ENCODE assay signal across 5 fruit fly cellular contexts in the genomic region with DNA sequence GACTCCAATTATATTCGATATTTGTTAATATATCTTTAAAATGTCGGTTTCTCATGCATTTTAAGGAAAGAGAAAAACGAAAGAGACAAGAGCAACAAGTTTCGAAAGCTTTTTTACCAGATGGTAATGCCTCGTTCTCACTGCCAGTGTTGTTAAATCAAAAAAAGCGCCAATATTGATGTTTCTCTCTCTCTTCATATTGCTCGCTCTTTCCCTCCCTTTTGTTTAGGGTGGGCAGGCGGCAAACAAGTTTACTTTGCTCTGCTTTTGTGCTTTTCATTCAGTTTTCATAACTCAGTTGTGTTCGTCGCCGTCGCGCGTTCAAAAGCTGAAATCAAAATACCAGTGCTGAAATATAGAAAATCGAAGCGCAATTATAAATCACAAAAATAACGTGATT.
TF ChIP-seq lines count a peak whose summit lies in the region.

No protein-coding gene starts in this region.

TF ChIP-seq in whole organism, adult, 20 proteins besides CTCF, POLR2A, EP300 and RAD21 (continued from another document):
- TF ChIP-seq CG33017 (tag; optimal IDR thresholded peaks at IDR 0.05; lab: Kevin White, UChicago) (peak; percentile 84), CG5204 (GFP tag; optimal IDR thresholded peaks at IDR 0.05; lab: Kevin White, UChicago) (no peak), CG7101 (tag; optimal IDR thresholded peaks at IDR 0.05; lab: Kevin White, UChicago) (peak; percentile 80)

TF ChIP-seq in whole organism, embryonic, 481 proteins besides CTCF, POLR2A, EP300 and RAD21 (continued from another document and continues in another):
- TF ChIP-seq Bteb2 (GFP tag; optimal IDR thresholded peaks at IDR 0.05; lab: Kevin White, UChicago) = no peak
- peak; percentile 47; the same call in 1 of the 2 replicates for TF ChIP-seq sna (GFP tag; IDR thresholded peaks at IDR 0.05; lab: Robert Waterston, UW; ENCODE audit: partially characterized antibody)
- TF ChIP-seq nom (GFP tag; optimal IDR thresholded peaks at IDR 0.05; lab: Kevin White, UChicago) = peak; percentile 83
- peak; percentile 68 for TF ChIP-seq Hand (GFP tag; optimal IDR thresholded peaks at IDR 0.05; lab: Kevin White, UChicago)
- TF ChIP-seq Mad (GFP tag; optimal IDR thresholded peaks at IDR 0.05; lab: Kevin White, UChicago) = peak; percentile 17
- TF ChIP-seq ems (GFP tag; optimal IDR thresholded peaks at IDR 0.05; lab: Kevin White, UChicago) = peak; percentile 6
- peak; percentile 13 to 42 for TF ChIP-seq dpn (GFP tag; optimal IDR thresholded peaks at IDR 0.05; lab: Kevin White, UChicago)
- peak; percentile 83 for TF ChIP-seq sens (GFP tag; lab: Kevin White, UChicago)
- no peak for TF ChIP-seq hbn (GFP tag; IDR thresholded peaks at IDR 0.05; lab: Robert Waterston, UW; ENCODE audit: partially characterized antibody)
- peak; percentile 17 for TF ChIP-seq CG2116 (GFP tag; optimal IDR thresholded peaks at IDR 0.05; lab: Kevin White, UChicago)
- TF ChIP-seq zf30C (GFP tag; optimal IDR thresholded peaks at IDR 0.05; lab: Kevin White, UChicago) = no peak
- TF ChIP-seq CG8290 (GFP tag; optimal IDR thresholded peaks at IDR 0.05; lab: Kevin White, UChicago) = peak; percentile 19
- TF ChIP-seq CG8290 (tag; optimal IDR thresholded peaks at IDR 0.05; lab: Kevin White, UChicago) = peak; percentile 38 to 71
- no peak for TF ChIP-seq CG4820 (GFP tag; optimal IDR thresholded peaks at IDR 0.05; lab: Kevin White, UChicago)
- peak; percentile 57 for TF ChIP-seq E2f2 (GFP tag; IDR thresholded peaks at IDR 0.05; lab: Robert Waterston, UW)
- TF ChIP-seq org-1 (GFP tag; optimal IDR thresholded peaks at IDR 0.05; lab: Kevin White, UChicago) = no peak
- no peak for TF ChIP-seq Sry-δ (GFP tag; optimal IDR thresholded peaks at IDR 0.05; lab: Kevin White, UChicago)
- TF ChIP-seq CG17612 (GFP tag; IDR thresholded peaks at IDR 0.05; lab: Robert Waterston, UW) = no peak
- peak; percentile 37 for TF ChIP-seq CG3281 (GFP tag; optimal IDR thresholded peaks at IDR 0.05; lab: Kevin White, UChicago)
- TF ChIP-seq CG7987 (GFP tag; optimal IDR thresholded peaks at IDR 0.05; lab: Kevin White, UChicago) = peak; percentile 78
- no peak for TF ChIP-seq hth (optimal IDR thresholded peaks at IDR 0.05; lab: Kevin White, UChicago)
- TF ChIP-seq Eip74EF (GFP tag; optimal IDR thresholded peaks at IDR 0.05; lab: Kevin White, UChicago) = peak in 1 of 2 experiments; percentile 20
- TF ChIP-seq ERR (GFP tag; optimal IDR thresholded peaks at IDR 0.05; lab: Kevin White, UChicago) = peak; percentile 58
- peak; percentile 23 for TF ChIP-seq HHEX (GFP tag; optimal IDR thresholded peaks at IDR 0.05; lab: Kevin White, UChicago)
- TF ChIP-seq CG12219 (GFP tag; optimal IDR thresholded peaks at IDR 0.05; lab: Kevin White, UChicago) = peak; percentile 41
- no peak for TF ChIP-seq danr (GFP tag; IDR thresholded peaks at IDR 0.05; lab: Robert Waterston, UW)
- TF ChIP-seq CG6765 (GFP tag; optimal IDR thresholded peaks at IDR 0.05; lab: Kevin White, UChicago) = peak; percentile 66
- TF ChIP-seq CG8924 (tag; optimal IDR thresholded peaks at IDR 0.05; lab: Kevin White, UChicago) = peak; percentile 6
- no peak for TF ChIP-seq Spps (tag; optimal IDR thresholded peaks at IDR 0.05; lab: Kevin White, UChicago)
- TF ChIP-seq gem (tag; optimal IDR thresholded peaks at IDR 0.05; lab: Kevin White, UChicago) = no peak
- peak; percentile 31; the same call in 1 of the 2 replicates for TF ChIP-seq CG6689 (GFP tag; IDR thresholded peaks at IDR 0.05; lab: Robert Waterston, UW)

TF ChIP-seq in whole organism, prepupa, 60 proteins besides CTCF, POLR2A, EP300 and RAD21 (continued from another document and continues in another):
- peak; percentile 73 for TF ChIP-seq fd85E (GFP tag; optimal IDR thresholded peaks at IDR 0.05; lab: Kevin White, UChicago)
- peak; percentile 63 for TF ChIP-seq CG3919 (GFP tag; optimal IDR thresholded peaks at IDR 0.05; lab: Kevin White, UChicago)
- no peak for TF ChIP-seq fd59A (GFP tag; optimal IDR thresholded peaks at IDR 0.05; lab: Kevin White, UChicago)
- peak; percentile 71 for TF ChIP-seq CG6854 (GFP tag; optimal IDR thresholded peaks at IDR 0.05; lab: Kevin White, UChicago)
- peak; percentile 88 for TF ChIP-seq vri (GFP tag; optimal IDR thresholded peaks at IDR 0.05; lab: Kevin White, UChicago)
- TF ChIP-seq Blimp-1 (GFP tag; optimal IDR thresholded peaks at IDR 0.05; lab: Kevin White, UChicago) = no peak
- TF ChIP-seq CG31627 (GFP tag; optimal IDR thresholded peaks at IDR 0.05; lab: Kevin White, UChicago) = peak; percentile 13
- TF ChIP-seq CG8632 (GFP tag; optimal IDR thresholded peaks at IDR 0.05; lab: Kevin White, UChicago) = peak; percentile 28
- TF ChIP-seq CG11902 (GFP tag; optimal IDR thresholded peaks at IDR 0.05; lab: Kevin White, UChicago) = no peak
- no peak for TF ChIP-seq Sox15 (GFP tag; optimal IDR thresholded peaks at IDR 0.05; lab: Kevin White, UChicago)
- TF ChIP-seq CG9139 (GFP tag; optimal IDR thresholded peaks at IDR 0.05; lab: Kevin White, UChicago) = no peak
- TF ChIP-seq spab (GFP tag; optimal IDR thresholded peaks at IDR 0.05; lab: Kevin White, UChicago) = no peak
- TF ChIP-seq CG16779 (tag; optimal IDR thresholded peaks at IDR 0.05; lab: Kevin White, UChicago) = peak; percentile 47
- peak; percentile 16 for TF ChIP-seq CG1621 (tag; optimal IDR thresholded peaks at IDR 0.05; lab: Kevin White, UChicago)
- TF ChIP-seq CG15336 (GFP tag; IDR thresholded peaks at IDR 0.05; lab: Robert Waterston, UW) = no peak; the same call in 1 of the 2 replicates
- TF ChIP-seq Hr39 (GFP tag; optimal IDR thresholded peaks at IDR 0.05; lab: Kevin White, UChicago) = no peak
- TF ChIP-seq Ets21C (GFP tag; optimal IDR thresholded peaks at IDR 0.05; lab: Kevin White, UChicago) = no peak
- no peak for TF ChIP-seq CG4318 (GFP tag; optimal IDR thresholded peaks at IDR 0.05; lab: Kevin White, UChicago)
- TF ChIP-seq Eip93F (GFP tag; optimal IDR thresholded peaks at IDR 0.05; lab: Kevin White, UChicago) = peak; percentile 45
- peak; percentile 46 for TF ChIP-seq pdm3 (GFP tag; optimal IDR thresholded peaks at IDR 0.05; lab: Kevin White, UChicago)
- TF ChIP-seq dac (GFP tag; optimal IDR thresholded peaks at IDR 0.05; lab: Kevin White, UChicago) = no peak
- no peak for TF ChIP-seq CG32006 (GFP tag; optimal IDR thresholded peaks at IDR 0.05; lab: Kevin White, UChicago)
- peak; percentile 50 for TF ChIP-seq topi (GFP tag; optimal IDR thresholded peaks at IDR 0.05; lab: Kevin White, UChicago)
- TF ChIP-seq Smox (GFP tag; optimal IDR thresholded peaks at IDR 0.05; lab: Kevin White, UChicago) = peak; percentile 28
- TF ChIP-seq Met (GFP tag; optimal IDR thresholded peaks at IDR 0.05; lab: Kevin White, UChicago) = peak; percentile 59
- TF ChIP-seq Lpt (GFP tag; optimal IDR thresholded peaks at IDR 0.05; lab: Kevin White, UChicago) = no peak
- TF ChIP-seq lz (GFP tag; optimal IDR thresholded peaks at IDR 0.05; lab: Kevin White, UChicago) = peak; percentile 51
- peak; percentile 8 for TF ChIP-seq CG3032 (tag; optimal IDR thresholded peaks at IDR 0.05; lab: Kevin White, UChicago)
- no peak for TF ChIP-seq Hr38 (GFP tag; optimal IDR thresholded peaks at IDR 0.05; lab: Kevin White, UChicago)
- peak; percentile 26 for TF ChIP-seq CG11762 (GFP tag; optimal IDR thresholded peaks at IDR 0.05; lab: Kevin White, UChicago; ENCODE audit: insufficient read depth)
- TF ChIP-seq Ets96B (tag; optimal IDR thresholded peaks at IDR 0.05; lab: Kevin White, UChicago) = peak; percentile 4
- peak; percentile 32 to 35 for TF ChIP-seq salr (GFP tag; optimal IDR thresholded peaks at IDR 0.05; lab: Kevin White, UChicago)

TF ChIP-seq in whole organism, pupa, 21 proteins besides CTCF, POLR2A, EP300 and RAD21 (continued from another document):
- TF ChIP-seq CG32121 (GFP tag; IDR thresholded peaks at IDR 0.05; lab: Robert Waterston, UW) = peak; percentile 21; the same call in 1 of the 2 replicates

TF ChIP-seq in whole organism, wandering third instar larva, 38 proteins besides CTCF, POLR2A, EP300 and RAD21 (continued from another document):
- TF ChIP-seq sage (GFP tag; optimal IDR thresholded peaks at IDR 0.05; lab: Kevin White, UChicago) (peak; percentile 80), Rel (GFP tag; optimal IDR thresholded peaks at IDR 0.05; lab: Kevin White, UChicago) (peak; percentile 67), Rel (tag; optimal IDR thresholded peaks at IDR 0.05; lab: Kevin White, UChicago) (no peak), CG9705 (GFP tag; optimal IDR thresholded peaks at IDR 0.05; lab: Kevin White, UChicago) (no peak), Vsx2 (GFP tag; optimal IDR thresholded peaks at IDR 0.05; lab: Kevin White, UChicago; ENCODE audit: partially characterized antibody) (peak; percentile 54), dsf (GFP tag; optimal IDR thresholded peaks at IDR 0.05; lab: Kevin White, UChicago; ENCODE audit: borderline replicate concordance) (peak; percentile 57), lola (GFP tag; optimal IDR thresholded peaks at IDR 0.05; lab: Kevin White, UChicago) (no peak), jim (GFP tag; optimal IDR thresholded peaks at IDR 0.05; lab: Kevin White, UChicago) (no peak), Hr83 (GFP tag; optimal IDR thresholded peaks at IDR 0.05; lab: Kevin White, UChicago; ENCODE audit: poor library complexity, severe bottlenecking) (peak; percentile 88), OdsH (GFP tag; optimal IDR thresholded peaks at IDR 0.05; lab: Kevin White, UChicago) (peak; percentile 62), N (GFP tag; optimal IDR thresholded peaks at IDR 0.05; lab: Kevin White, UChicago) (no peak), Abd-B (GFP tag; optimal IDR thresholded peaks at IDR 0.05; lab: Kevin White, UChicago) (no peak), psq (GFP tag; optimal IDR thresholded peaks at IDR 0.05; lab: Kevin White, UChicago) (peak; percentile 65), Hnf4 (GFP tag; optimal IDR thresholded peaks at IDR 0.05; lab: Kevin White, UChicago) (peak; percentile 86), tai (GFP tag; optimal IDR thresholded peaks at IDR 0.05; lab: Kevin White, UChicago) (peak; percentile 22), brk (GFP tag; optimal IDR thresholded peaks at IDR 0.05; lab: Kevin White, UChicago) (peak; percentile 92), Myc (optimal IDR thresholded peaks at IDR 0.05; lab: Kevin White, UChicago) (no peak), rgr (GFP tag; optimal IDR thresholded peaks at IDR 0.05; lab: Kevin White, UChicago) (peak; percentile 76)
